Fruit fly (Drosophila melanogaster): ENCODE data around the gene CG33928.

Gene CG33928

DNA sequence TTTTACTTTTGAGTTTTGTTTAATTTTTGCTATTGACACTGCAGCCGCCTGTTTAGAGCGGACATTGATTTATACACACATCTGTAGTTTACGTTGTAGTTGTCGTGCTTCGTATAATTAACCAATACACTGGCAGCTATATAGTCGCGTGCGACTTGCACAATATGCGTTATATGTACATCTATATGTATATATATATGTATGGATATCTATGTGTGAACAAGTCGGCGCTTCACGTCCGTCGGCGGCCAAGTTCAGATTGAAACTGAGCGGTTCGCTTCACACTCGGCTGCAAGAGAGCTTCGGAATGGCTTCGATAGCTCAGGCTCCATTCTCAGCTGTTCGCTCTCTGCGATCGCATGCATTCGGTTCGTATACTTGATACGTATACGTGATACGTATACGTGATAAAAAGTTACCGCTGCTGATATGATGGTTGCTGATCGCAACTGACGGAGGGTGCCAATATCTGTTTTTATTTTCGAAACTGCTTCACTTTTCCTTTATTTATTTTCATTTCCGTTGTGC, 8.4 kb downstream of the CG33928 start (continued):
- TF ChIP-seq HLH3B (GFP tag; IDR thresholded peaks at IDR 0.05) (no peak; the same call in 1 of the 2 replicates), CG4424 (GFP tag; optimal IDR thresholded peaks at IDR 0.05) (no peak), CG15479 (GFP tag; optimal IDR thresholded peaks at IDR 0.05) (no peak), Blimp-1 (GFP tag; optimal IDR thresholded peaks at IDR 0.05) (peak; percentile 7), CG14710 (tag; optimal IDR thresholded peaks at IDR 0.05) (no peak), Hand (GFP tag; optimal IDR thresholded peaks at IDR 0.05) (no peak), CG8089 (GFP tag; optimal IDR thresholded peaks at IDR 0.05) (no peak), peb (GFP tag; IDR thresholded peaks at IDR 0.05) (no peak), Sry-δ (GFP tag; optimal IDR thresholded peaks at IDR 0.05) (no peak), chif (GFP tag; optimal IDR thresholded peaks at IDR 0.05) (no peak), Dad (GFP tag; optimal IDR thresholded peaks at IDR 0.05) (no peak), Usf (GFP tag; optimal IDR thresholded peaks at IDR 0.05) (no peak), CG10267 (tag; optimal IDR thresholded peaks at IDR 0.05) (no peak), Mad (GFP tag; optimal IDR thresholded peaks at IDR 0.05) (no peak), CG30020 (tag; optimal IDR thresholded peaks at IDR 0.05) (no peak), dan (GFP tag; IDR thresholded peaks at IDR 0.05) (no peak), Scr (GFP tag; IDR thresholded peaks at IDR 0.05; ENCODE audit: partially characterized antibody) (no peak), fu2 (GFP tag; optimal IDR thresholded peaks at IDR 0.05) (no peak), sob (GFP tag; IDR thresholded peaks at IDR 0.05) (peak; percentile 43; the same call in 1 of the 2 replicates), Bgb (GFP tag; IDR thresholded peaks at IDR 0.05; ENCODE audit: partially characterized antibody) (no peak; the same call in 1 of the 2 replicates), usp (GFP tag; optimal IDR thresholded peaks at IDR 0.05) (no peak), CG2678 (tag; optimal IDR thresholded peaks at IDR 0.05) (peak; percentile 19), CG8388 (GFP tag; optimal IDR thresholded peaks at IDR 0.05) (no peak), tio (GFP tag; optimal IDR thresholded peaks at IDR 0.05) (no peak), CG2129 (GFP tag; IDR thresholded peaks at IDR 0.05; ENCODE audit: partially characterized antibody) (no peak), cwo (GFP tag; optimal IDR thresholded peaks at IDR 0.05) (peak; percentile 73), CG34422 (GFP tag; IDR thresholded peaks at IDR 0.05) (peak; percentile 20; the same call in 1 of the 3 replicates), Nf-YB (GFP tag; optimal IDR thresholded peaks at IDR 0.05) (no peak), PHDP (tag; optimal IDR thresholded peaks at IDR 0.05) (peak; percentile 21), CG8924 (tag; optimal IDR thresholded peaks at IDR 0.05) (peak; percentile 33), phol (tag; optimal IDR thresholded peaks at IDR 0.05) (no peak), Gsc (GFP tag; IDR thresholded peaks at IDR 0.05) (no peak), Stat92E (GFP tag; optimal IDR thresholded peaks at IDR 0.05) (no peak), CG11695 (GFP tag; IDR thresholded peaks at IDR 0.05) (no peak), CG15269 (tag; optimal IDR thresholded peaks at IDR 0.05) (peak; percentile 38), NC2β (GFP tag; optimal IDR thresholded peaks at IDR 0.05) (no peak), CG33557 (GFP tag; optimal IDR thresholded peaks at IDR 0.05) (no peak), unc-4 (GFP tag; IDR thresholded peaks at IDR 0.05; ENCODE audit: partially characterized antibody) (no peak), org-1 (GFP tag; optimal IDR thresholded peaks at IDR 0.05) (no peak), grn (GFP tag; optimal IDR thresholded peaks at IDR 0.05) (peak; percentile 21), corto (GFP tag; optimal IDR thresholded peaks at IDR 0.05) (peak; percentile 12), NFAT (GFP tag; IDR thresholded peaks at IDR 0.05) (no peak), wdn (GFP tag; IDR thresholded peaks at IDR 0.05) (no peak)
